Worm (Caenorhabditis elegans): ENCODE data around the gene Y49F6C.8.

DNA sequence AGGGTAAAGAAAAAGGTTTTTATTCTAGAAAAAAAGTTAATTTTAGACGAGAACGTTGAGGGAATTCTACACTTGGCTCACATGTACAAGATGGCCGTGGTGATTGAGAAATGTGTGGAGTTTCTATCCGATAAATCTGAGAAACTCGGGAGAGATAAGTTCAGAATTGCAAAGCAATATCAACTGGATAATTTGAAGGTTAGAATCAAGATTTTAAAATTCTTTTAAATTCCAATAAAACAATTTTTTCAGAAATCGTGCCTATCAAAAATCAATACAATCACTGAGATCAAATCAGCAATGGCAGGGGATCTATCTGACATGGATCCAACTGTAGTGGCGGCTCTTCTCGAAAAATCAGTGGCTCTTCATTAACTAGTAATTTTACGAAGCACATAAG, 8.4 kb upstream of the Y49F6C.8 start, which contains the start of gene Y49F6C.2:
- TF ChIP-seq lin-13 (tag; optimal IDR thresholded peaks at IDR 0.05) (no peak), lsy-2 (tag; optimal IDR thresholded peaks at IDR 0.05) (no peak), flh-1 (GFP tag; optimal IDR thresholded peaks at IDR 0.05) (no peak), tbx-8 (GFP tag; optimal IDR thresholded peaks at IDR 0.05) (no peak), ces-1 (GFP tag; optimal IDR thresholded peaks at IDR 0.05) (no peak), nhr-237 (tag; optimal IDR thresholded peaks at IDR 0.05) (no peak), pha-4 (tag; optimal IDR thresholded peaks at IDR 0.05) (no peak), unc-62 (GFP tag; optimal IDR thresholded peaks at IDR 0.05) (no peak), ceh-39 (tag; optimal IDR thresholded peaks at IDR 0.05) (no peak), sem-2 (GFP tag; optimal IDR thresholded peaks at IDR 0.05) (no peak), unc-39 (tag; optimal IDR thresholded peaks at IDR 0.05) (no peak), elt-3 (tag; optimal IDR thresholded peaks at IDR 0.05) (no peak)
